Worm (Caenorhabditis elegans) whole organism, young adult: ENCODE measurements around the gene pinn-1.

ENCODE experiments used
- B0019.2 ChIP-seq: fragments of 200-800 bp; sonication (Bioruptor generic); conservative IDR thresholded peaks from 2 replicates; pipeline ENCODE4 v1.3.6; 2022; ENCODE audit warnings: missing genetic modification reagents, missing genetic modification characterization, missing compliant biosample characterization
- B0336.3 ChIP-seq: fragments of 200-800 bp; sonication (Bioruptor generic); IDR thresholded peaks from 2 replicates; pipeline ENCODE4 v1.3.6; 2022; ENCODE audit warnings: missing genetic modification characterization, missing compliant biosample characterization
- D2030.7 ChIP-seq: fragments of 200-800 bp; sonication (Bioruptor generic); IDR thresholded peaks from 2 replicates; pipeline ENCODE4 v1.3.6; 2022; ENCODE audit warnings: missing genetic modification reagents, missing genetic modification characterization, missing compliant biosample characterization
- F23B12.7 ChIP-seq: sonication (generic microtip); optimal IDR thresholded peaks from 2 replicates; lab custom pipeline; 2017; ENCODE audit warnings: missing genetic modification characterization, mild to moderate bottlenecking, missing compliant biosample characterization, antibody characterized with exemption, moderate library complexity; ENCODE audit not compliant: insufficient read depth
- F57A8.1 ChIP-seq: fragments of 200-800 bp; sonication (Bioruptor generic); optimal IDR thresholded peaks from 2 replicates; lab custom pipeline; 2018; ENCODE audit warnings: mild to moderate bottlenecking, missing genetic modification characterization, moderate library complexity, missing compliant biosample characterization
- F57C9.4 ChIP-seq: sonication (generic microtip); optimal IDR thresholded peaks from 2 replicates; lab custom pipeline; 2017; ENCODE audit warnings: mild to moderate bottlenecking, missing genetic modification characterization, missing compliant biosample characterization
- T07F8.4 ChIP-seq: sonication (generic microtip); optimal IDR thresholded peaks from 2 replicates; lab custom pipeline; 2016; ENCODE audit warnings: mild to moderate bottlenecking, missing genetic modification characterization, moderate library complexity, missing compliant biosample characterization
- Y56A3A.18 ChIP-seq: fragments of 200-800 bp; sonication (Bioruptor generic); IDR thresholded peaks from 2 replicates; pipeline ENCODE4 v1.3.6; 2022; ENCODE audit warnings: missing genetic modification reagents, missing genetic modification characterization, missing compliant biosample characterization
- ama-1 ChIP-seq, 3 experiments: fragments of 150-350 bp in 1 of 3; sonication (generic microtip) in 2 of 3; optimal IDR thresholded peaks; 2 replicates each; lab custom pipeline; 2014 to 2018; ENCODE audit warnings: missing biosample characterization in 2 of 3, missing genetic modification characterization in 2 of 3, missing genetic modification reagents in 2 of 3
- aptf-2 ChIP-seq: fragments of 200-800 bp; sonication (Bioruptor generic); conservative IDR thresholded peaks from 2 replicates; pipeline ENCODE4 v1.3.6; 2022; ENCODE audit warnings: missing genetic modification reagents, missing genetic modification characterization, missing compliant biosample characterization
- athp-1 ChIP-seq: sonication (generic microtip); optimal IDR thresholded peaks from 2 replicates; lab custom pipeline; 2017; ENCODE audit warnings: mild to moderate bottlenecking, missing genetic modification characterization, missing compliant biosample characterization
- attf-5 ChIP-seq: fragments of 200-800 bp; sonication (Bioruptor generic); optimal IDR thresholded peaks from 2 replicates; lab custom pipeline; 2018; ENCODE audit warnings: mild to moderate bottlenecking, missing genetic modification characterization, missing compliant biosample characterization
- attf-6 ChIP-seq: fragments of 200-800 bp; sonication (Bioruptor generic); IDR thresholded peaks from 2 replicates; pipeline ENCODE4 v1.3.6; 2022; ENCODE audit warnings: missing genetic modification reagents, missing genetic modification characterization, missing compliant biosample characterization
- bed-1 ChIP-seq: fragments of 200-800 bp; sonication (Bioruptor generic); IDR thresholded peaks from 2 replicates; pipeline ENCODE4 v1.3.6; 2022; ENCODE audit warnings: missing genetic modification reagents, missing genetic modification characterization, missing compliant biosample characterization
- cebp-1 ChIP-seq, 2 experiments: fragments of 200-800 bp in 1 of 2; sonication (Bioruptor generic) in 1 of 2; sonication (generic microtip) in 1 of 2; IDR thresholded peaks in 1 of 2; optimal IDR thresholded peaks in 1 of 2; 2 replicates each; pipeline versions ENCODE4 v1.3.6 to Lab custom; 2017 to 2022; ENCODE audit warnings: missing compliant biosample characterization in 2 of 2, missing genetic modification characterization in 2 of 2, mild to moderate bottlenecking in 1 of 2, missing genetic modification reagents in 1 of 2, moderate library complexity in 1 of 2
- ceh-27 ChIP-seq: fragments of 200-800 bp; sonication (Bioruptor generic); optimal IDR thresholded peaks from 2 replicates; lab custom pipeline; 2018; ENCODE audit warnings: mild to moderate bottlenecking, missing genetic modification characterization, moderate library complexity, missing compliant biosample characterization
- ceh-40 ChIP-seq: fragments of 200-800 bp; sonication (Bioruptor generic); IDR thresholded peaks from 2 replicates; pipeline ENCODE4 v1.3.6; 2022; ENCODE audit warnings: missing genetic modification characterization, missing compliant biosample characterization
- egl-44 ChIP-seq: fragments of 200-800 bp; sonication (Bioruptor generic); IDR thresholded peaks from 2 replicates; pipeline ENCODE4 v1.3.6; 2022; ENCODE audit warnings: missing genetic modification reagents, missing genetic modification characterization, missing compliant biosample characterization
- egrh-3 ChIP-seq: fragments of 200-800 bp; sonication (Bioruptor generic); IDR thresholded peaks from 2 replicates; pipeline ENCODE4 v1.3.6; 2022; ENCODE audit warnings: missing genetic modification reagents, missing genetic modification characterization, missing compliant biosample characterization
- ets-4 ChIP-seq: fragments of 200-800 bp; sonication (Bioruptor generic); optimal IDR thresholded peaks from 2 replicates; lab custom pipeline; 2018; ENCODE audit warnings: mild to moderate bottlenecking, missing genetic modification characterization, missing compliant biosample characterization
- lag-1 ChIP-seq: fragments of 200-800 bp; sonication (Bioruptor generic); IDR thresholded peaks from 2 replicates; pipeline ENCODE4 v1.3.6; 2022; ENCODE audit warnings: missing genetic modification reagents, missing genetic modification characterization, missing compliant biosample characterization
- let-607 ChIP-seq, 2 experiments: fragments of 200-800 bp in 1 of 2; sonication (Bioruptor generic) in 1 of 2; sonication (generic microtip) in 1 of 2; optimal IDR thresholded peaks; 2 replicates each; lab custom pipeline; 2016 to 2018; ENCODE audit warnings: mild to moderate bottlenecking in 2 of 2, missing compliant biosample characterization in 2 of 2, missing genetic modification characterization in 2 of 2, moderate library complexity in 2 of 2, missing genotype in 1 of 2
- madf-3 ChIP-seq: fragments of 200-800 bp; sonication (Bioruptor generic); IDR thresholded peaks from 2 replicates; pipeline ENCODE4 v1.3.6; 2022; ENCODE audit warnings: missing genetic modification reagents, missing genetic modification characterization, missing compliant biosample characterization
- mcd-1 ChIP-seq: fragments of 200-800 bp; sonication (Bioruptor generic); IDR thresholded peaks from 2 replicates; pipeline ENCODE4 v1.3.6; 2022; ENCODE audit warnings: missing genetic modification reagents, missing genetic modification characterization, missing compliant biosample characterization
- mel-28 ChIP-seq: sonication (generic microtip); optimal IDR thresholded peaks from 2 replicates; lab custom pipeline; 2016; ENCODE audit warnings: borderline replicate concordance, mild to moderate bottlenecking, missing genetic modification characterization, missing compliant biosample characterization
- nfya-1 ChIP-seq: sonication (generic microtip); optimal IDR thresholded peaks from 2 replicates; lab custom pipeline; 2017; ENCODE audit warnings: antibody characterized with exemption, missing compliant biosample characterization, missing genetic modification characterization, borderline replicate concordance; ENCODE audit not compliant: insufficient read depth
- rec-8 ChIP-seq, 2 experiments: sonication (generic microtip); optimal IDR thresholded peaks; 2 replicates each; lab custom pipeline; 2016; ENCODE audit warnings: mild to moderate bottlenecking in 2 of 2, missing genetic modification characterization in 2 of 2, missing genetic modification reagents in 2 of 2, missing genotype in 2 of 2, missing biosample characterization in 1 of 2, missing compliant biosample characterization in 1 of 2, moderate library complexity in 1 of 2
- rpc-1 ChIP-seq, 2 experiments: fragments of 150-350 bp in 1 of 2; sonication (generic microtip) in 1 of 2; optimal IDR thresholded peaks; 2 replicates each; lab custom pipeline; 2014 to 2018; ENCODE audit warnings: missing biosample characterization in 1 of 2, missing genetic modification characterization in 1 of 2, missing genetic modification reagents in 1 of 2, missing genotype in 1 of 2
- sdz-38 ChIP-seq: sonication (generic microtip); optimal IDR thresholded peaks from 2 replicates; lab custom pipeline; 2016; ENCODE audit warnings: missing genotype, missing genetic modification characterization, missing compliant biosample characterization
- snpc-1.3 ChIP-seq: sonication (generic microtip); optimal IDR thresholded peaks from 2 replicates; lab custom pipeline; 2017; ENCODE audit warnings: missing genetic modification characterization, mild to moderate bottlenecking, missing compliant biosample characterization, antibody characterized with exemption, moderate library complexity, missing genotype, missing genetic modification reagents; ENCODE audit not compliant: insufficient read depth
- snpc-3.4 ChIP-seq: sonication (generic microtip); optimal IDR thresholded peaks from 2 replicates; lab custom pipeline; 2017; ENCODE audit warnings: missing genetic modification characterization, mild to moderate bottlenecking, missing compliant biosample characterization, antibody characterized with exemption, moderate library complexity, missing genotype, missing genetic modification reagents
- snpc-4 ChIP-seq, 5 experiments: fragments of 150-350 bp in 1 of 5; sonication (generic microtip) in 4 of 5; optimal IDR thresholded peaks; 2 replicates each; lab custom pipeline; 2014 to 2018; ENCODE audit warnings: missing genetic modification characterization in 5 of 5, missing biosample characterization in 3 of 5, antibody characterized with exemption in 2 of 5, mild to moderate bottlenecking in 2 of 5, missing compliant biosample characterization in 2 of 5, missing genotype in 2 of 5, moderate library complexity in 2 of 5, missing genetic modification reagents in 1 of 5
- tbx-9 ChIP-seq: sonication (generic microtip); optimal IDR thresholded peaks from 2 replicates; lab custom pipeline; 2016; ENCODE audit warnings: borderline replicate concordance, missing genetic modification characterization, inconsistent platforms, missing compliant biosample characterization
- zfh-2 ChIP-seq: fragments of 200-800 bp; sonication (Bioruptor generic); conservative IDR thresholded peaks from 2 replicates; pipeline ENCODE4 v1.3.6; 2022; ENCODE audit warnings: missing genetic modification reagents, missing genetic modification characterization, missing compliant biosample characterization
- ztf-22 ChIP-seq: fragments of 200-800 bp; sonication (Bioruptor generic); optimal IDR thresholded peaks from 2 replicates; lab custom pipeline; 2018; ENCODE audit warnings: mild to moderate bottlenecking, missing genetic modification characterization, moderate library complexity, missing compliant biosample characterization
- ztf-3 ChIP-seq: fragments of 200-800 bp; sonication (Bioruptor generic); optimal IDR thresholded peaks from 2 replicates; lab custom pipeline; 2018; ENCODE audit warnings: mild to moderate bottlenecking, missing genetic modification characterization, missing compliant biosample characterization

Gene pinn-1

ce11 chrII:2888957-2889630, at the start of gene pinn-1 (continued):
- TF ChIP-seq cebp-1 (GFP tag; IDR thresholded peaks at IDR 0.05; lab: Robert Waterston, UW) (peak; percentile 37; the same call in 1 of the 2 replicates), cebp-1 (tag; optimal IDR thresholded peaks at IDR 0.05; lab: Kevin White, UChicago) (peak; percentile 75), rpc-1 (optimal IDR thresholded peaks at IDR 0.05; lab: Kevin White, UChicago) (no peak), rpc-1 (tag; optimal IDR thresholded peaks at IDR 0.05; lab: Kevin White, UChicago) (no peak), Y56A3A.18 (GFP tag; lab: Robert Waterston, UW) (0 out of 2 replicates have a peak, but pooled peaks have one; percentile 48), mcd-1 (GFP tag; lab: Robert Waterston, UW) (peak; percentile 99), D2030.7 (GFP tag; lab: Robert Waterston, UW) (peak; percentile 90), nfya-1 (tag; lab: Kevin White, UChicago) (no peak), attf-5 (peak; percentile 75), T07F8.4 (tag; lab: Kevin White, UChicago) (no peak)

ce11 chrII:2937852-2938251, 49.0 kb upstream of the pinn-1 start, which contains the start of gene irld-65:
Gene irld-65 (minus strand): TSS chrII:2937952.
- TF ChIP-seq mel-28 (tag; lab: Kevin White, UChicago), result no peak
- TF ChIP-seq ztf-3 (GFP tag; lab: Kevin White, UChicago), result no peak
- no peak for TF ChIP-seq F23B12.7 (tag; lab: Kevin White, UChicago)
- TF ChIP-seq F57A8.1, result no peak
- TF ChIP-seq ama-1 (optimal IDR thresholded peaks at IDR 0.05; lab: Kevin White, UChicago), result no peak
- TF ChIP-seq ama-1 (GFP tag; optimal IDR thresholded peaks at IDR 0.05; lab: Kevin White, UChicago), result no peak
- no peak for TF ChIP-seq lag-1 (GFP tag; lab: Robert Waterston, UW)
- TF ChIP-seq egrh-3 (GFP tag; lab: Robert Waterston, UW), result no peak
- no peak for TF ChIP-seq ceh-27 (GFP tag; lab: Kevin White, UChicago)
- TF ChIP-seq ceh-40 (GFP tag; lab: Robert Waterston, UW), result no peak
- TF ChIP-seq tbx-9 (tag; lab: Kevin White, UChicago), result no peak
- TF ChIP-seq bed-1 (GFP tag; lab: Robert Waterston, UW), result no peak
- no peak for TF ChIP-seq aptf-2 (GFP tag; lab: Robert Waterston, UW)
- TF ChIP-seq B0336.3, result no peak
- no peak for TF ChIP-seq madf-3 (GFP tag; lab: Robert Waterston, UW)
- TF ChIP-seq egl-44 (GFP tag; lab: Robert Waterston, UW), result no peak
- TF ChIP-seq F57C9.4, result no peak
- no peak for TF ChIP-seq snpc-4 (GFP tag; optimal IDR thresholded peaks at IDR 0.05; lab: Kevin White, UChicago)
- TF ChIP-seq snpc-4 (tag; optimal IDR thresholded peaks at IDR 0.05; lab: Kevin White, UChicago), result no peak
- TF ChIP-seq ztf-22 (GFP tag; lab: Kevin White, UChicago), result no peak
- no peak for TF ChIP-seq snpc-3.4 (tag; lab: Kevin White, UChicago)

DNA sequence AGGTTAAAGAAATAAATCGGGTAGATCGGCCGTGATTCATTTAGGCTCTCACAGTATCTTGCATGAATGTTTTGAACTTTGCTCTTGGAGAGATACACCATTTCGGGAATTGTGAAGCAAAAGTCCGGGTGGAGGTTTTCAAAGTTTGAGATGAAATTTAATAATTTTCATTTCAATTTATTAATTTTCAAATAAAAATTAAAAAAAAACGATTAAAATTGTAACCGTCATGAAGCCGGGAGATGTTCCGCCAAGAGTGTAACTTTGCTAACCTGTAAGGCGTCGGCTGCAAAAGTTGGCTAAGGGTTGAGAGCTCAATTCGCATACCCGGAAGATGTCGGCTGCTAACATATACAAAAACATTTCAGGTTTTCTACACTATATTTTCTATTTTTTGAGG, 45.5 kb upstream of the pinn-1 start, which contains the start of gene irld-67:
Gene irld-67, minus strand, starts transcription at position 101 of the 400 bp plus-strand sequence.
- TF ChIP-seq sdz-38 (tag; lab: Kevin White, UChicago) (no peak), attf-6 (GFP tag; lab: Robert Waterston, UW) (no peak), let-607 (tag; optimal IDR thresholded peaks at IDR 0.05; lab: Kevin White, UChicago) (no peak), athp-1 (tag; lab: Kevin White, UChicago) (no peak), rec-8 (tag; optimal IDR thresholded peaks at IDR 0.05; lab: Kevin White, UChicago) (no peak), B0019.2 (GFP tag; lab: Robert Waterston, UW) (no peak), zfh-2 (GFP tag; lab: Robert Waterston, UW) (no peak), snpc-1.3 (tag; lab: Kevin White, UChicago) (no peak), ets-4 (GFP tag; lab: Kevin White, UChicago) (no peak)
